Fruit fly (Drosophila melanogaster) ovary, adult (tissue): ENCODE measurements around the gene nrv2.

ENCODE experiments used
- CG17801 ChIP-seq: fragments of 200-800 bp; optimal IDR thresholded peaks from 2 replicates; lab custom pipeline; 2019; ENCODE audit warnings: missing biosample characterization, mild to moderate bottlenecking, missing genetic modification characterization, moderate library complexity; ENCODE audit not compliant: partially characterized antibody

nrv2 gene

dm6 chr2L:6773645-6774044 is 25.0 kb downstream of the nrv2 start, which contains the start of gene CG17378:
CG17378 (plus strand) TSS chr2L:6774041.
- no peak for TF ChIP-seq CG17801 (GFP tag; lab: Kevin White, UChicago)

dm6 chr2L:6772655-6773054 is 26.0 kb downstream of the nrv2 start, which contains the start of gene LUBEL:
LUBEL (minus strand) TSS chr2L:6772755.
- no peak for TF ChIP-seq CG17801 (GFP tag; lab: Kevin White, UChicago)

- TF ChIP-seq CG17801 (GFP tag; lab: Kevin White, UChicago) = no peak
These were observed 39.1 kb downstream of the nrv2 start, which contains the start of gene CG11322 for dm6 chr2L:6759528-6759927. CG11322 (minus strand) TSS chr2L:6759628.

- no peak for TF ChIP-seq CG17801 (GFP tag; lab: Kevin White, UChicago)
These were observed 47.6 kb downstream of the nrv2 start for dm6 chr2L:6751037-6751436.

dm6 chr2L:6747814-6748213 is 50.8 kb downstream of the nrv2 start, which contains the start of gene CG44271:
CG44271 (minus strand) TSS chr2L:6747914.
- TF ChIP-seq CG17801 (GFP tag; lab: Kevin White, UChicago) = no peak

dm6 chr2L:6745522-6745921 is 53.1 kb downstream of the nrv2 start, which contains the start of gene CG31910:
CG31910 (minus strand) TSS chr2L:6745622.
- no peak for TF ChIP-seq CG17801 (GFP tag; lab: Kevin White, UChicago)

dm6 chr2L:6741980-6742591 is 56.6 kb downstream of the nrv2 start, which contains the start of gene meng:
meng (plus strand) TSS chr2L:6742502.
- TF ChIP-seq CG17801 (GFP tag; lab: Kevin White, UChicago) = no peak

dm6 chr2L:6740088-6740487 is 58.6 kb downstream of the nrv2 start, which contains the start of gene TTLL3A:
TTLL3A (minus strand) TSS chr2L:6740188.
- no peak for TF ChIP-seq CG17801 (GFP tag; lab: Kevin White, UChicago)
